Fruit fly (Drosophila melanogaster): ENCODE results near the gene Pc.

The Pc gene

dm6 chr3L:21259257-21259656 is 58.6 kb downstream of the Pc start:
- TF ChIP-seq insv (optimal IDR thresholded peaks at IDR 0.05) (no peak), Myc (optimal IDR thresholded peaks at IDR 0.05) (no peak), h (optimal IDR thresholded peaks at IDR 0.05) (no peak), ttk (optimal IDR thresholded peaks at IDR 0.05) (no peak), Sin3A (optimal IDR thresholded peaks at IDR 0.05) (no peak), psq (optimal IDR thresholded peaks at IDR 0.05) (no peak)

dm6 chr3L:21257731-21258130 is 60.1 kb downstream of the Pc start, which contains the start of gene CG43218:
TSS of gene CG43218 (plus strand) at chr3L:21258020.
- no peak for TF ChIP-seq Myc (optimal IDR thresholded peaks at IDR 0.05)
